Fruit fly (Drosophila melanogaster) whole organism, prepupa: ENCODE measurements around the gene ND-B16.6.

Source experiments
- CG10631 ChIP-seq: fragments of 200-800 bp; sonication (Bioruptor generic); optimal IDR thresholded peaks from 2 replicates; lab custom pipeline; 2016; ENCODE audit warnings: missing biosample characterization, missing genetic modification characterization
- CG11294 ChIP-seq: fragments of 200-800 bp; sonication (Bioruptor generic); IDR thresholded peaks from 2 replicates; pipeline ENCODE4 v1.3.6; 2022; ENCODE audit warnings: missing biosample characterization, missing genetic modification characterization
- CG11902 ChIP-seq: fragments of 200-800 bp; sonication (Bioruptor generic); optimal IDR thresholded peaks from 3 replicates; lab custom pipeline; 2016; ENCODE audit warnings: missing biosample characterization, missing genetic modification characterization
- CG3032 ChIP-seq: fragments of 200-800 bp; optimal IDR thresholded peaks from 2 replicates; lab custom pipeline; 2019; ENCODE audit warnings: missing biosample characterization, mild to moderate bottlenecking, missing genetic modification characterization, moderate library complexity
- CG32006 ChIP-seq: fragments of 200-800 bp; sonication (Bioruptor generic); optimal IDR thresholded peaks from 3 replicates; lab custom pipeline; 2017; ENCODE audit warnings: missing biosample characterization, mild to moderate bottlenecking, missing genetic modification characterization
- CG34406 ChIP-seq: fragments of 200-800 bp; sonication (Bioruptor generic); optimal IDR thresholded peaks from 3 replicates; lab custom pipeline; 2016; ENCODE audit warnings: missing biosample characterization, missing genetic modification characterization
- CG4318 ChIP-seq: fragments of 200-800 bp; sonication (Bioruptor generic); optimal IDR thresholded peaks from 3 replicates; lab custom pipeline; 2017; ENCODE audit warnings: missing biosample characterization, mild to moderate bottlenecking, missing genetic modification characterization
- CG6792 ChIP-seq: fragments of 200-800 bp; sonication (Bioruptor generic); optimal IDR thresholded peaks from 3 replicates; lab custom pipeline; 2016; ENCODE audit warnings: missing biosample characterization, missing genetic modification characterization
- CG6854 ChIP-seq: fragments of 200-800 bp; sonication (Bioruptor generic); optimal IDR thresholded peaks from 2 replicates; lab custom pipeline; 2017; ENCODE audit warnings: missing biosample characterization, mild to moderate bottlenecking, missing genetic modification characterization
- CG8319 ChIP-seq: fragments of 200-800 bp; sonication (Bioruptor generic); optimal IDR thresholded peaks from 3 replicates; lab custom pipeline; 2016; ENCODE audit warnings: missing biosample characterization, missing genetic modification characterization
- CG8632 ChIP-seq: fragments of 200-800 bp; sonication (Bioruptor generic); optimal IDR thresholded peaks from 3 replicates; lab custom pipeline; 2016; ENCODE audit warnings: missing biosample characterization, missing genetic modification characterization
- CG9139 ChIP-seq: fragments of 200-800 bp; sonication (Bioruptor generic); optimal IDR thresholded peaks from 3 replicates; lab custom pipeline; 2017; ENCODE audit warnings: missing biosample characterization, mild to moderate bottlenecking, missing genetic modification characterization
- Eip78C ChIP-seq: fragments of 200-800 bp; sonication (Bioruptor generic); peaks from one replicate; lab custom pipeline; 2016; ENCODE audit warnings: missing biosample characterization, missing genetic modification characterization
- Eip93F ChIP-seq: fragments of 200-800 bp; sonication (Bioruptor generic); optimal IDR thresholded peaks from 2 replicates; lab custom pipeline; 2016; ENCODE audit warnings: missing biosample characterization, mild to moderate bottlenecking, missing genetic modification characterization
- Ets21C ChIP-seq: fragments of 200-800 bp; sonication (Bioruptor generic); optimal IDR thresholded peaks from 3 replicates; lab custom pipeline; 2016; ENCODE audit warnings: missing biosample characterization, missing genetic modification characterization
- Ets96B ChIP-seq: fragments of 200-800 bp; optimal IDR thresholded peaks from 2 replicates; lab custom pipeline; 2019; ENCODE audit warnings: missing biosample characterization, mild to moderate bottlenecking, missing genetic modification characterization, moderate library complexity
- Gug ChIP-seq: fragments of 200-800 bp; sonication (Bioruptor generic); IDR thresholded peaks from 2 replicates; pipeline ENCODE4 v1.3.6; 2022; ENCODE audit warnings: missing biosample characterization, missing genetic modification characterization
- Hr38 ChIP-seq: sonication (Bioruptor generic); optimal IDR thresholded peaks from 2 replicates; lab custom pipeline; 2016; ENCODE audit warnings: missing biosample characterization, missing genetic modification characterization
- Hr39 ChIP-seq: fragments of 200-800 bp; sonication (Bioruptor generic); optimal IDR thresholded peaks from 2 replicates; lab custom pipeline; 2016; ENCODE audit warnings: missing biosample characterization, missing genetic modification characterization
- Hr4 ChIP-seq: fragments of 200-800 bp; sonication (Bioruptor generic); optimal IDR thresholded peaks from 3 replicates; lab custom pipeline; 2016; ENCODE audit warnings: missing biosample characterization, missing genetic modification characterization
- Lpt ChIP-seq: fragments of 200-800 bp; sonication (Bioruptor generic); optimal IDR thresholded peaks from 3 replicates; lab custom pipeline; 2016; ENCODE audit warnings: missing biosample characterization, missing genetic modification characterization
- OdsH ChIP-seq: fragments of 200-800 bp; sonication (Bioruptor generic); optimal IDR thresholded peaks from 3 replicates; lab custom pipeline; 2016; ENCODE audit warnings: missing biosample characterization, missing genetic modification characterization
- Sox15 ChIP-seq: fragments of 200-800 bp; sonication (Bioruptor generic); optimal IDR thresholded peaks from 3 replicates; lab custom pipeline; 2016; ENCODE audit warnings: missing biosample characterization, missing genetic modification characterization
- dac ChIP-seq: fragments of 200-800 bp; sonication (Bioruptor generic); optimal IDR thresholded peaks from 2 replicates; lab custom pipeline; 2017; ENCODE audit warnings: missing biosample characterization, mild to moderate bottlenecking, missing genetic modification characterization
- dsx ChIP-seq: fragments of 200-800 bp; optimal IDR thresholded peaks from 3 replicates; lab custom pipeline; 2019; ENCODE audit warnings: missing biosample characterization, mild to moderate bottlenecking, missing genetic modification characterization, moderate library complexity; ENCODE audit not compliant: poor library complexity, severe bottlenecking
- eg ChIP-seq: fragments of 200-800 bp; sonication (Bioruptor generic); IDR thresholded peaks from 3 replicates; pipeline ENCODE4 v1.3.6; 2022; ENCODE audit warnings: missing biosample characterization, missing genetic modification characterization
- fd59A ChIP-seq: fragments of 200-800 bp; sonication (Bioruptor generic); optimal IDR thresholded peaks from 2 replicates; lab custom pipeline; 2017; ENCODE audit warnings: missing biosample characterization, mild to moderate bottlenecking, missing genetic modification characterization, missing genetic modification reagents
- fd85E ChIP-seq: fragments of 200-800 bp; sonication (Bioruptor generic); optimal IDR thresholded peaks from 3 replicates; lab custom pipeline; 2016; ENCODE audit warnings: missing biosample characterization, missing genetic modification characterization
- fkh ChIP-seq: fragments of 200-800 bp; sonication (Bioruptor generic); optimal IDR thresholded peaks from 3 replicates; lab custom pipeline; 2017; ENCODE audit warnings: missing biosample characterization, mild to moderate bottlenecking, missing genetic modification characterization, moderate library complexity
- pdm3 ChIP-seq: fragments of 200-800 bp; sonication (Bioruptor generic); optimal IDR thresholded peaks from 3 replicates; lab custom pipeline; 2016; ENCODE audit warnings: missing biosample characterization, missing genetic modification characterization
- salr ChIP-seq, 2 experiments: fragments of 200-800 bp; sonication (Bioruptor generic); optimal IDR thresholded peaks; 3 replicates each; lab custom pipeline; 2016 to 2018; ENCODE audit warnings: missing biosample characterization in 2 of 2, missing genetic modification characterization in 2 of 2, mild to moderate bottlenecking in 1 of 2
- ss ChIP-seq, 2 experiments: fragments of 200-800 bp; sonication (Bioruptor generic); optimal IDR thresholded peaks; 2 replicates in 1 of 2; 3 replicates in 1 of 2; lab custom pipeline; 2017 to 2018; ENCODE audit warnings: mild to moderate bottlenecking in 2 of 2, missing biosample characterization in 2 of 2, missing genetic modification characterization in 2 of 2, moderate library complexity in 1 of 2
- svp ChIP-seq: fragments of 200-800 bp; sonication (Bioruptor generic); peaks from one replicate; lab custom pipeline; 2016; ENCODE audit warnings: missing biosample characterization, missing genetic modification characterization
- topi ChIP-seq: fragments of 200-800 bp; sonication (Bioruptor generic); optimal IDR thresholded peaks from 3 replicates; lab custom pipeline; 2016; ENCODE audit warnings: missing biosample characterization, missing genetic modification characterization
- vri ChIP-seq: fragments of 200-800 bp; sonication (Bioruptor generic); optimal IDR thresholded peaks from 3 replicates; lab custom pipeline; 2016; ENCODE audit warnings: missing biosample characterization, mild to moderate bottlenecking, missing genetic modification characterization

Gene ND-B16.6

DNA sequence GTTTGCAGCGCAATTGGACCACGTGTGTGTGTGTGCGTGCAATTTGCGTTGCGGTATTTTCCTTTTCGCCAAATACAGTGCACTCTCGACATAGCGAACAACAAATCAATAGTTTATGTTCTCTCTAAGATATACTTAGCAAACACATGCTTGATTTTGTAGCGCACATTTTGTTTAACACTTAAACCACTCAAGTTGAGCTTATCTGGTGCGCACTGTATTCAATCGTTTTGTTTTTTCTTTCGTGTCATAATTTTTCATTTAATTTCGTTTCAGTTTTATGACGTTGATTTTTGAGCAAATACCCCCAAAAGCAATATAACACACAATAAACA is 16.1 kb upstream of the ND-B16.6 start (continued):
- TF ChIP-seq pdm3 (GFP tag; lab: Kevin White, UChicago) (peak; percentile 94), svp (GFP tag; lab: Kevin White, UChicago) (peak; percentile 96), Hr4 (GFP tag; lab: Kevin White, UChicago) (peak; percentile 95), OdsH (GFP tag; lab: Kevin White, UChicago) (peak; percentile 92), fd85E (GFP tag; lab: Kevin White, UChicago) (peak; percentile 66), Lpt (peak; percentile 87), CG11294 (GFP tag; lab: Robert Waterston, UW) (peak; percentile 93), salr (GFP tag; optimal IDR thresholded peaks at IDR 0.05; lab: Kevin White, UChicago) (peak; percentile 63 to 77), CG9139 (GFP tag; lab: Kevin White, UChicago) (peak; percentile 15), CG8632 (peak; percentile 83), CG11902 (peak; percentile 85), CG3032 (tag; lab: Kevin White, UChicago) (peak; percentile 78), CG32006 (peak; percentile 93)

DNA sequence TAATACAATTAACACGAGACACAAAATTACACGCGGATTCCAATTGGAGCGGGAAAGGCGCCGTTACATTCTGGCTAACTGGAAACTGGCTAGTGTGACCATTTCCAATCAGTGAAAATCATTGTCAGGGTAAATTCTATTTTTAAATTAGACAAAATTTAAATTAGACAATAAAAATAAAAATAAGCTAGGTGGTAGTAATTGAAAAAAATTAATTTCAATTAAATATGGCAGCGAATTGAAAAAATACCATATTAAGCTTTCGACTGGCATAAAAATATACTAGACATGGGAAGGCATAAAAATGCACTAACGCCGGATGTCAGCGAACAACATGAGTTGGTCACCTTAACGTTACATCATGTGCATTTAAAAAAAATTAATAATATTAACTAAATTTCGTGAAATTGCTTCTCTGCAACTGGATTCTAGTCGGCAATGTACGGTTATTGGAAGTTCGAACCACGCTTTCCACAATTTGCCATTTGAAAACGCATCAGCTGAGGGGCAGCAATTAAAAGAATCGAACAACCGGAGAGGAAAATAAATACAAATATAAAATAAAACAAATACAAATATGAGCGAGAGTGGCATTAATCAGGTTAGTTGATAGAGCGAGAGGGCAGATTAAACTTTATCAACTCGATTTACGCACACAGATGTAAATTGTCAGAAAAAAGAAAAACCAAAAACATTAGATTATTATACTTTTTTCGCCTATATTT is 15.6 kb upstream of the ND-B16.6 start, which contains the start of the genes swa and Marf:
Gene swa, minus strand, starts transcription at position 77 of the 725 bp plus-strand sequence.
Gene Marf, plus strand, starts transcription at position 318 of the 725 bp plus-strand sequence.
- TF ChIP-seq Sox15 = no peak
- TF ChIP-seq CG11294 (GFP tag; lab: Robert Waterston, UW) = no peak
- no peak for TF ChIP-seq Ets96B (tag; lab: Kevin White, UChicago)
- TF ChIP-seq vri = peak; percentile 84
- TF ChIP-seq fkh = peak; percentile 75
- no peak for TF ChIP-seq salr (GFP tag; optimal IDR thresholded peaks at IDR 0.05; lab: Kevin White, UChicago)
- no peak for TF ChIP-seq dsx (GFP tag; lab: Kevin White, UChicago)
- TF ChIP-seq Eip78C (GFP tag; lab: Kevin White, UChicago) = peak; percentile 48
- no peak for TF ChIP-seq Hr39

DNA sequence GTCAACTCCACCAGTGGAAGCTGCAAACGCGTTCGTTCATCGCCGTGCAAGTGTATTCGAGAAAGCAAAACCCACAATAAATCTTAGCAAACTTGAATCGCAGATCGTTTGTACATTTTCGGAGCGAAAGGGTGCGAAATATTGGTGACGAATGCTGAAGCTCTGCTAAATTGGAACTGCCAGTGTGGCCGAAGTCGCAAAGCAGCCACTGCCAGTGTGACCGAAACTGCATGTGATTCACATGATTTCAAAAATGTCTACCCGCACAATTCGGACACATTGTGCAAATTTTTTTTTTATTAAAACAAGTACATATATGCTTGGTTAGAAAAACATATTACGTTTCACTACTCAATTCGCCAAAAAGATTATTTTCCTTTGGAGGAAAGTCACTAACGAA is 11.0 kb upstream of the ND-B16.6 start:
- TF ChIP-seq fkh = no peak
- TF ChIP-seq Gug = no peak
- no peak for TF ChIP-seq CG11902
- no peak for TF ChIP-seq CG6792 (GFP tag; lab: Kevin White, UChicago)
- TF ChIP-seq CG34406 = no peak
- no peak for TF ChIP-seq ss (GFP tag; optimal IDR thresholded peaks at IDR 0.05; lab: Kevin White, UChicago)
- no peak for TF ChIP-seq Eip93F (GFP tag; lab: Kevin White, UChicago)
- TF ChIP-seq Ets21C (GFP tag; lab: Kevin White, UChicago) = no peak
- no peak for TF ChIP-seq CG3032 (tag; lab: Kevin White, UChicago)
- no peak for TF ChIP-seq CG11294 (GFP tag; lab: Robert Waterston, UW)
- no peak for TF ChIP-seq CG8319 (GFP tag; lab: Kevin White, UChicago)
- no peak for TF ChIP-seq Hr38 (GFP tag; lab: Kevin White, UChicago)
- TF ChIP-seq dac (GFP tag; lab: Kevin White, UChicago) = no peak
- no peak for TF ChIP-seq fd59A (GFP tag; lab: Kevin White, UChicago)
- TF ChIP-seq topi (GFP tag; lab: Kevin White, UChicago) = no peak
- TF ChIP-seq CG4318 (GFP tag; lab: Kevin White, UChicago) = no peak
- TF ChIP-seq dsx (GFP tag; lab: Kevin White, UChicago) = no peak
- TF ChIP-seq, all 60 proteins: peak for 0

DNA sequence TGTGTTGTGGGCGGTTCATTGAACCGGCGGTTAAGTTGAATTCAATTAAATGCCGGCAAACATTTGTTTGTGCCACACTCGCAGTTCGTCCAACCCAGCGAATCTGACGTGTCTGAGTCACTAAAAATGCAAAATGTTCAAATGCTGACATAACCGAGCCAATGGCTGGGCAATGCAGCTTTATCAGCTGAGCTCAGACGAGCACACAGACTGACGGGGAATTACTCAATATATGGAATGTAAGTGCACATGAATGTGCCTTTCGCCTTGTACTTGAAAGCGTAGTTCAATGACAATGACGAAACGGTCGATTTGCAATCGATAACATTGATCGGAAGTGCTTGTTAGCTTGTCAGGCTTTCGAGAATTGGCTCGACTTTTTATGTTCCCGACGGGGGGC is 8.0 kb upstream of the ND-B16.6 start:
- TF ChIP-seq CG10631 (no peak), svp (GFP tag; lab: Kevin White, UChicago) (peak; percentile 58), eg (GFP tag; lab: Robert Waterston, UW) (no peak), Ets21C (GFP tag; lab: Kevin White, UChicago) (no peak), vri (peak; percentile 97), CG6854 (GFP tag; lab: Kevin White, UChicago) (no peak)
